Fruit fly (Drosophila melanogaster) whole organism, embryonic: ENCODE data around the gene Atf3.

Experiments
- gsb ChIP-seq: fragments of 200-800 bp; sonication (Bioruptor generic); IDR thresholded peaks from 2 replicates; pipeline ENCODE4 v1.3.6; 2022; ENCODE audit warnings: missing biosample characterization, missing genetic modification characterization
- sc ChIP-seq, 3 experiments: fragments of >200 bp in 2 of 3; fragments of 200-800 bp in 1 of 3; sonication (Bioruptor generic) in 1 of 3; optimal IDR thresholded peaks; 2 replicates in 2 of 3; 3 replicates in 1 of 3; lab custom pipeline; 2017; ENCODE audit warnings: mild to moderate bottlenecking in 1 of 3, missing biosample characterization in 1 of 3, missing genetic modification characterization in 1 of 3, missing genetic modification reagents in 1 of 3

- TF ChIP-seq sc (optimal IDR thresholded peaks at IDR 0.05; lab: Kevin White, UChicago) = no peak
- no peak for TF ChIP-seq sc (GFP tag; optimal IDR thresholded peaks at IDR 0.05; lab: Kevin White, UChicago)
- no peak for TF ChIP-seq gsb (GFP tag; lab: Robert Waterston, UW)
Observed at dm6 chrX:1321664-1322063, 46.6 kb upstream of the Atf3 start.
